Fruit fly (Drosophila melanogaster) whole organism, embryonic: ENCODE results near the gene CG13126.
A peak's percentile ranks its signal among the peaks of the same experiment; 100 is the strongest.

ENCODE experiments used
- Atf6 ChIP-seq: fragments of 200-800 bp; sonication (Bioruptor generic); IDR thresholded peaks from 2 replicates; pipeline ENCODE4 v1.3.6; 2022; ENCODE audit warnings: missing biosample characterization, missing genetic modification characterization
- CG11085 ChIP-seq: fragments of 200-800 bp; sonication (Bioruptor generic); IDR thresholded peaks from 2 replicates; pipeline ENCODE4 v1.3.6; 2022; ENCODE audit warnings: missing biosample characterization, missing genetic modification characterization
- CG11696 ChIP-seq: fragments of 200-800 bp; sonication (Bioruptor generic); IDR thresholded peaks from 2 replicates; pipeline ENCODE4 v1.3.6; 2022; ENCODE audit warnings: missing biosample characterization, missing genetic modification characterization
- CG12769 ChIP-seq: fragments of 200-800 bp; sonication (Bioruptor generic); optimal IDR thresholded peaks from 2 replicates; lab custom pipeline; 2019; ENCODE audit warnings: missing biosample characterization, mild to moderate bottlenecking, missing genetic modification characterization, moderate library complexity
- CG14441 ChIP-seq: fragments of 200-800 bp; sonication (Bioruptor generic); IDR thresholded peaks from 2 replicates; pipeline ENCODE4 v1.3.6; 2022; ENCODE audit warnings: missing biosample characterization, missing genetic modification characterization
- CG14667 ChIP-seq: fragments of 200-800 bp; sonication (Bioruptor generic); IDR thresholded peaks from 2 replicates; pipeline ENCODE4 v1.3.6; 2022; ENCODE audit warnings: missing biosample characterization, missing genetic modification characterization
- CG15514 ChIP-seq: fragments of 200-800 bp; sonication (Bioruptor generic); optimal IDR thresholded peaks from 3 replicates; lab custom pipeline; 2017; ENCODE audit warnings: missing biosample characterization, missing genetic modification characterization, mild to moderate bottlenecking, moderate library complexity, missing genetic modification reagents
- CG17912 ChIP-seq: fragments of 200-800 bp; sonication (Bioruptor generic); optimal IDR thresholded peaks from 2 replicates; lab custom pipeline; 2018; ENCODE audit warnings: missing biosample characterization, mild to moderate bottlenecking, missing genetic modification characterization
- CG18599 ChIP-seq: fragments of 200-800 bp; sonication (Bioruptor generic); optimal IDR thresholded peaks from 3 replicates; lab custom pipeline; 2017; ENCODE audit warnings: missing biosample characterization, missing genetic modification characterization, mild to moderate bottlenecking, moderate library complexity, missing genetic modification reagents
- CG2129 ChIP-seq: fragments of 200-800 bp; sonication (Bioruptor generic); IDR thresholded peaks from 2 replicates; pipeline ENCODE4 v1.3.6; 2022; ENCODE audit warnings: missing biosample characterization, missing genetic modification characterization; ENCODE audit not compliant: partially characterized antibody
- CG30020 ChIP-seq: fragments of 200-800 bp; optimal IDR thresholded peaks from 2 replicates; lab custom pipeline; 2019; ENCODE audit warnings: missing biosample characterization, mild to moderate bottlenecking, missing genetic modification characterization, moderate library complexity
- CG31224 ChIP-seq: fragments of 200-800 bp; sonication (Bioruptor generic); IDR thresholded peaks from 2 replicates; pipeline ENCODE4 v1.3.6; 2022; ENCODE audit warnings: missing biosample characterization, missing genetic modification characterization
- CG32772 ChIP-seq: fragments of 200-800 bp; sonication (Bioruptor generic); IDR thresholded peaks from 2 replicates; pipeline ENCODE4 v1.3.6; 2022; ENCODE audit warnings: missing biosample characterization, missing genetic modification characterization
- CG33213 ChIP-seq: fragments of 200-800 bp; sonication (Bioruptor generic); optimal IDR thresholded peaks from 3 replicates; lab custom pipeline; 2016; ENCODE audit warnings: missing biosample characterization, missing genetic modification characterization
- CG3995 ChIP-seq: fragments of 200-800 bp; sonication (Bioruptor generic); optimal IDR thresholded peaks from 3 replicates; lab custom pipeline; 2016; ENCODE audit warnings: missing biosample characterization, missing genetic modification characterization
- CG4424 ChIP-seq: fragments of 200-800 bp; sonication (Bioruptor generic); optimal IDR thresholded peaks from 3 replicates; lab custom pipeline; 2016; ENCODE audit warnings: missing biosample characterization, missing genetic modification characterization
- CG6175 ChIP-seq: fragments of 200-800 bp; sonication (Bioruptor generic); IDR thresholded peaks from 3 replicates; pipeline ENCODE4 v1.3.6; 2022; ENCODE audit warnings: missing biosample characterization, missing genetic modification characterization
- CG8388 ChIP-seq: fragments of 200-800 bp; sonication (Bioruptor generic); optimal IDR thresholded peaks from 2 replicates; lab custom pipeline; 2019; ENCODE audit warnings: missing biosample characterization, mild to moderate bottlenecking, missing genetic modification characterization, moderate library complexity
- Chrac-16 ChIP-seq: fragments of 200-800 bp; sonication (Bioruptor generic); optimal IDR thresholded peaks from 3 replicates; lab custom pipeline; 2016; ENCODE audit warnings: missing biosample characterization, missing genetic modification characterization
- D ChIP-seq, 2 experiments: fragments of 200-800 bp in 1 of 2; fragments of >200 bp in 1 of 2; sonication (Bioruptor generic) in 1 of 2; optimal IDR thresholded peaks; 2 replicates in 1 of 2; 3 replicates in 1 of 2; lab custom pipeline; 2017; ENCODE audit warnings: mild to moderate bottlenecking in 1 of 2, missing biosample characterization in 1 of 2, missing genetic modification characterization in 1 of 2, missing genetic modification reagents in 1 of 2
- Dip3 ChIP-seq: fragments of 200-800 bp; sonication (Bioruptor generic); optimal IDR thresholded peaks from 3 replicates; lab custom pipeline; 2016; ENCODE audit warnings: missing biosample characterization, missing genetic modification characterization
- Dll ChIP-seq: fragments of 200-800 bp; sonication (Bioruptor generic); IDR thresholded peaks from 4 replicates; pipeline ENCODE4 v1.3.6; 2022; ENCODE audit warnings: missing biosample characterization, missing genetic modification characterization; ENCODE audit not compliant: partially characterized antibody
- Dref ChIP-seq: fragments of 200-800 bp; sonication (Bioruptor generic); IDR thresholded peaks from 2 replicates; pipeline ENCODE4 v1.3.6; 2022; ENCODE audit warnings: missing biosample characterization, missing genetic modification characterization
- E2f2 ChIP-seq: fragments of 200-800 bp; sonication (Bioruptor generic); IDR thresholded peaks from 2 replicates; pipeline ENCODE4 v1.3.6; 2022; ENCODE audit warnings: missing biosample characterization, missing genetic modification characterization
- Fer2 ChIP-seq: fragments of 200-800 bp; sonication (Bioruptor generic); optimal IDR thresholded peaks from 2 replicates; lab custom pipeline; 2018; ENCODE audit warnings: missing biosample characterization, mild to moderate bottlenecking, missing genetic modification characterization, moderate library complexity
- HLHmδ ChIP-seq: fragments of 200-800 bp; sonication (Bioruptor generic); optimal IDR thresholded peaks from 2 replicates; lab custom pipeline; 2018; ENCODE audit warnings: missing biosample characterization, mild to moderate bottlenecking, missing genetic modification characterization, moderate library complexity
- Hand ChIP-seq: fragments of 200-800 bp; sonication (Bioruptor generic); optimal IDR thresholded peaks from 2 replicates; lab custom pipeline; 2017; ENCODE audit warnings: mild to moderate bottlenecking, missing biosample characterization, missing genetic modification reagents, missing genetic modification characterization
- Kr ChIP-seq: fragments of 200-800 bp; sonication (Bioruptor generic); optimal IDR thresholded peaks from 2 replicates; lab custom pipeline; 2017; ENCODE audit warnings: missing biosample characterization, mild to moderate bottlenecking, missing genetic modification characterization
- Max ChIP-seq: fragments of 200-800 bp; sonication (Bioruptor generic); optimal IDR thresholded peaks from 2 replicates; lab custom pipeline; 2016; ENCODE audit warnings: missing biosample characterization, mild to moderate bottlenecking, missing genetic modification characterization
- Meics ChIP-seq: fragments of 200-800 bp; sonication (Bioruptor generic); optimal IDR thresholded peaks from 2 replicates; lab custom pipeline; 2017; ENCODE audit warnings: missing biosample characterization, mild to moderate bottlenecking, missing genetic modification characterization
- Nf-YA ChIP-seq: fragments of 200-800 bp; sonication (Bioruptor generic); IDR thresholded peaks from 2 replicates; pipeline ENCODE4 v1.3.6; 2022; ENCODE audit warnings: missing biosample characterization, missing genetic modification characterization
- Ravus ChIP-seq: fragments of 200-800 bp; sonication (Bioruptor generic); IDR thresholded peaks from 2 replicates; pipeline ENCODE4 v1.3.6; 2022; ENCODE audit warnings: missing biosample characterization, missing genetic modification characterization
- Rfx ChIP-seq: fragments of 200-800 bp; sonication (Bioruptor generic); IDR thresholded peaks from 2 replicates; pipeline ENCODE4 v1.3.6; 2022; ENCODE audit warnings: missing biosample characterization, missing genetic modification characterization
- Sox102F ChIP-seq: fragments of 200-800 bp; sonication (Bioruptor generic); optimal IDR thresholded peaks from 2 replicates; lab custom pipeline; 2018; ENCODE audit warnings: missing biosample characterization, mild to moderate bottlenecking, missing genetic modification characterization, moderate library complexity
- YL-1 ChIP-seq: fragments of 200-800 bp; sonication (Bioruptor generic); optimal IDR thresholded peaks from 3 replicates; lab custom pipeline; 2017; ENCODE audit warnings: missing biosample characterization, mild to moderate bottlenecking, missing genetic modification characterization
- az2 ChIP-seq: fragments of 200-800 bp; sonication (Bioruptor generic); optimal IDR thresholded peaks from 3 replicates; lab custom pipeline; 2016; ENCODE audit warnings: missing biosample characterization, missing genetic modification characterization
- bsh ChIP-seq, 2 experiments: fragments of 200-800 bp; sonication (Bioruptor generic); optimal IDR thresholded peaks; 2 replicates each; lab custom pipeline; 2017 to 2018; ENCODE audit warnings: mild to moderate bottlenecking in 2 of 2, missing biosample characterization in 2 of 2, missing genetic modification characterization in 2 of 2, moderate library complexity in 1 of 2
- fd64A ChIP-seq: fragments of 200-800 bp; sonication (Bioruptor generic); optimal IDR thresholded peaks from 3 replicates; lab custom pipeline; 2018; ENCODE audit warnings: missing biosample characterization, mild to moderate bottlenecking, missing genetic modification characterization
- ftz-f1 ChIP-seq: fragments of 200-800 bp; sonication (Bioruptor generic); optimal IDR thresholded peaks from 2 replicates; lab custom pipeline; 2016; ENCODE audit warnings: missing biosample characterization, missing genetic modification characterization
- gro ChIP-seq: fragments of 200-800 bp; sonication (Bioruptor generic); optimal IDR thresholded peaks from 2 replicates; lab custom pipeline; 2016; ENCODE audit warnings: missing biosample characterization, missing genetic modification characterization
- maf-S ChIP-seq: fragments of 200-800 bp; sonication (Bioruptor generic); optimal IDR thresholded peaks from 2 replicates; lab custom pipeline; 2016; ENCODE audit warnings: missing biosample characterization, missing genetic modification characterization
- mam ChIP-seq: fragments of 200-800 bp; sonication (Bioruptor generic); optimal IDR thresholded peaks from 3 replicates; lab custom pipeline; 2016; ENCODE audit warnings: missing biosample characterization, missing genetic modification characterization
- pnt ChIP-seq: fragments of 200-800 bp; sonication (Bioruptor generic); optimal IDR thresholded peaks from 3 replicates; lab custom pipeline; 2016; ENCODE audit warnings: missing biosample characterization, missing genetic modification characterization
- pros ChIP-seq: fragments of 200-800 bp; sonication (Bioruptor generic); optimal IDR thresholded peaks from 3 replicates; lab custom pipeline; 2019; ENCODE audit warnings: missing biosample characterization, mild to moderate bottlenecking, missing genetic modification characterization, moderate library complexity
- sisA ChIP-seq: fragments of 200-800 bp; sonication (Bioruptor generic); IDR thresholded peaks from 2 replicates; pipeline ENCODE4 v1.3.6; 2022; ENCODE audit warnings: missing biosample characterization, missing genetic modification characterization
- vfl ChIP-seq: fragments of 200-800 bp; sonication (Bioruptor generic); optimal IDR thresholded peaks from 2 replicates; lab custom pipeline; 2016; ENCODE audit warnings: missing biosample characterization, missing genetic modification characterization
- yki ChIP-seq: fragments of >200 bp; optimal IDR thresholded peaks from 3 replicates; lab custom pipeline; 2018
- zen ChIP-seq: fragments of 200-800 bp; sonication (Bioruptor generic); optimal IDR thresholded peaks from 3 replicates; lab custom pipeline; 2018; ENCODE audit warnings: missing biosample characterization, mild to moderate bottlenecking, missing genetic modification characterization, moderate library complexity
- zfh2 ChIP-seq: fragments of 200-800 bp; sonication (Bioruptor generic); optimal IDR thresholded peaks from 2 replicates; lab custom pipeline; 2016; ENCODE audit warnings: missing biosample characterization, missing genetic modification characterization

Gene CG13126

DNA sequence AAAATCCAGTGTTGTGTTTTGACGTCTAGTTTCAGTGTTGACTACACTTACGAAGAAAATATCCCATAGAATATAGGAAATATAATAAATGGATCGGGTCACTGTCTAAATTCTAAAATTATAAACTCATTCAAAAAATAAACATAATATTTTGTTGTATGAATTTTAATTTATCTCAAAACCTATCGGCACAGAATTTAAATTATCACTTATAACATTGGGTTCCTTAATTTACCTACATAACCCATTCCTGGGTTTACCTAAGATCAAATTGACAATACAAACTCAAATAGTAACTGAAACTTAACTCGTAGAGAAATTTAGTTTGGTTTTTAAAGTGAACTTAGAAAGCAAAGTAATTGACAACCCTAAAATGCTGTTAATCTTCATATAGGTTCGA, 42.6 kb upstream of the CG13126 start (continued):
- TF ChIP-seq pros (GFP tag; lab: Kevin White, UChicago) (no peak), HLHmδ (GFP tag; lab: Kevin White, UChicago) (no peak), D (optimal IDR thresholded peaks at IDR 0.05; lab: Kevin White, UChicago) (no peak), D (GFP tag; optimal IDR thresholded peaks at IDR 0.05; lab: Kevin White, UChicago) (no peak), CG14441 (GFP tag; lab: Robert Waterston, UW) (no peak), CG12769 (tag; lab: Kevin White, UChicago) (no peak), Kr (GFP tag; lab: Kevin White, UChicago) (no peak), zen (tag; lab: Kevin White, UChicago) (peak; percentile 28), Fer2 (tag; lab: Kevin White, UChicago) (no peak), Rfx (GFP tag; lab: Robert Waterston, UW) (no peak), CG11085 (no peak), Sox102F (GFP tag; lab: Kevin White, UChicago) (peak; percentile 17), CG8388 (GFP tag; lab: Kevin White, UChicago) (peak; percentile 22), yki (lab: Kevin White, UChicago) (no peak), Ravus (GFP tag; lab: Robert Waterston, UW) (no peak), CG18599 (GFP tag; lab: Kevin White, UChicago) (no peak), ftz-f1 (GFP tag; lab: Kevin White, UChicago) (no peak), CG17912 (no peak), CG15514 (no peak), CG33213 (GFP tag; lab: Kevin White, UChicago) (no peak), CG14667 (GFP tag; lab: Robert Waterston, UW) (no peak), CG2129 (GFP tag; lab: Robert Waterston, UW) (no peak), CG31224 (GFP tag; lab: Robert Waterston, UW) (no peak), zfh2 (GFP tag; lab: Kevin White, UChicago) (no peak), Hand (GFP tag; lab: Kevin White, UChicago) (no peak), Nf-YA (GFP tag; lab: Robert Waterston, UW) (no peak), CG32772 (GFP tag; lab: Robert Waterston, UW) (no peak), gro (GFP tag; lab: Kevin White, UChicago) (no peak), CG30020 (tag; lab: Kevin White, UChicago) (peak; percentile 19), maf-S (no peak), mam (GFP tag; lab: Kevin White, UChicago) (peak; percentile 21), sisA (GFP tag; lab: Robert Waterston, UW) (no peak), Dref (GFP tag; lab: Robert Waterston, UW) (no peak), Chrac-16 (GFP tag; lab: Kevin White, UChicago) (peak; percentile 28), az2 (GFP tag; lab: Kevin White, UChicago) (peak; percentile 53), vfl (no peak), Meics (no peak), bsh (GFP tag; optimal IDR thresholded peaks at IDR 0.05; lab: Kevin White, UChicago) (peak in 1 of 2 experiments; percentile 23), CG4424 (no peak), Atf6 (GFP tag; lab: Robert Waterston, UW) (no peak), CG11696 (no peak), fd64A (GFP tag; lab: Kevin White, UChicago) (no peak), Dll (GFP tag; lab: Robert Waterston, UW) (no peak), CG6175 (GFP tag; lab: Robert Waterston, UW) (no peak), YL-1 (GFP tag; lab: Kevin White, UChicago) (no peak), Dip3 (no peak), E2f2 (GFP tag; lab: Robert Waterston, UW) (no peak), pnt (GFP tag; lab: Kevin White, UChicago) (peak; percentile 11), Max (GFP tag; lab: Kevin White, UChicago) (no peak), CG3995 (GFP tag; lab: Kevin White, UChicago) (no peak)
